Worm (Caenorhabditis elegans) whole organism, young adult: Measurements from ENCODE around the gene srab-20.

ENCODE experiments used
- F10E7.11 ChIP-seq: sonication (generic microtip); optimal IDR thresholded peaks from 2 replicates; lab custom pipeline; 2017; ENCODE audit warnings: mild to moderate bottlenecking, missing genetic modification characterization, moderate library complexity, missing compliant biosample characterization
- F39B2.1 ChIP-seq: fragments of 200-800 bp; sonication (Bioruptor generic); IDR thresholded peaks from 2 replicates; pipeline ENCODE4 v1.3.6; 2022; ENCODE audit warnings: missing genetic modification reagents, missing genetic modification characterization, missing compliant biosample characterization
- ZK185.1 ChIP-seq: sonication (generic microtip); optimal IDR thresholded peaks from 2 replicates; lab custom pipeline; 2016; ENCODE audit warnings: mild to moderate bottlenecking, missing genetic modification characterization, missing compliant biosample characterization; ENCODE audit not compliant: poor library complexity, severe bottlenecking
- ceh-79 ChIP-seq: sonication (generic microtip); optimal IDR thresholded peaks from 2 replicates; lab custom pipeline; 2017; ENCODE audit warnings: mild to moderate bottlenecking, missing genetic modification characterization, missing compliant biosample characterization
- hsf-1 ChIP-seq: fragments of 200-800 bp; sonication (Bioruptor generic); IDR thresholded peaks from 2 replicates; pipeline ENCODE4 v1.3.6; 2022; ENCODE audit warnings: missing genetic modification reagents, missing genetic modification characterization, missing compliant biosample characterization
- let-607 ChIP-seq, 2 experiments: fragments of 200-800 bp in 1 of 2; sonication (Bioruptor generic) in 1 of 2; sonication (generic microtip) in 1 of 2; optimal IDR thresholded peaks; 2 replicates each; lab custom pipeline; 2016 to 2018; ENCODE audit warnings: mild to moderate bottlenecking in 2 of 2, missing compliant biosample characterization in 2 of 2, missing genetic modification characterization in 2 of 2, moderate library complexity in 2 of 2, missing genotype in 1 of 2
- lin-35 ChIP-seq, 3 experiments: fragments of 150-350 bp in 2 of 3; sonication (generic microtip) in 1 of 3; optimal IDR thresholded peaks; 2 replicates each; lab custom pipeline; 2014 to 2018; ENCODE audit warnings: missing biosample characterization in 3 of 3, missing genetic modification characterization in 3 of 3, missing genetic modification reagents in 3 of 3
- mcd-1 ChIP-seq: fragments of 200-800 bp; sonication (Bioruptor generic); IDR thresholded peaks from 2 replicates; pipeline ENCODE4 v1.3.6; 2022; ENCODE audit warnings: missing genetic modification reagents, missing genetic modification characterization, missing compliant biosample characterization
- mel-28 ChIP-seq: sonication (generic microtip); optimal IDR thresholded peaks from 2 replicates; lab custom pipeline; 2016; ENCODE audit warnings: borderline replicate concordance, mild to moderate bottlenecking, missing genetic modification characterization, missing compliant biosample characterization
- nfyb-1 ChIP-seq: fragments of 200-800 bp; sonication (Bioruptor generic); IDR thresholded peaks from 2 replicates; pipeline ENCODE4 v1.3.6; 2022; ENCODE audit warnings: missing genetic modification reagents, missing genetic modification characterization, missing compliant biosample characterization
- nhr-120 ChIP-seq: fragments of 200-800 bp; sonication (Bioruptor generic); IDR thresholded peaks from 2 replicates; pipeline ENCODE4 v1.3.6; 2022; ENCODE audit warnings: missing genetic modification characterization, missing compliant biosample characterization
- ztf-28 ChIP-seq: fragments of 200-800 bp; sonication (Bioruptor generic); IDR thresholded peaks from 2 replicates; pipeline ENCODE4 v1.3.6; 2022; ENCODE audit warnings: missing genetic modification reagents, missing genetic modification characterization, missing compliant biosample characterization

DNA sequence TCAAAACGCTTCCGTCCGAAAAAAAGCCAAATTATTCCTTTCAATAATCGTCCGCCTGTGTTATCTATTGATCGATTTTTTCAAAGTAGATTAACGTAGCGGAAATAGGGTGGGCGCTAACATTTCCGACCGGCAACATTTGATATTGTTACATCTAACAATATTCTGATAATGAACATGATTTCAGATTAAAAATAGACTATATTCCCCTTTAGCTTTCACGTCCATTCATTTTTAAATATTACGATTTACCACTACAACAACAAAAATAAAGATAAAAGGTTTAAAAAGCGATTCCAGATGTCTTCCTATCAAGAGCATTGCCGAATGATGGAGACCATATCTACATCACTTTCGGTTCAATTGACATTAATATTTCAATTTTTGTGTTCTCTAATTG lies 2.7 kb upstream of the srab-20 start, which contains the start of gene srab-22:
- TF ChIP-seq F10E7.11 (tag; lab: Kevin White, UChicago) (no peak), nfyb-1 (GFP tag; lab: Robert Waterston, UW) (no peak), F39B2.1 (GFP tag; lab: Robert Waterston, UW) (no peak), mcd-1 (GFP tag; lab: Robert Waterston, UW) (no peak), lin-35 (GFP tag; optimal IDR thresholded peaks at IDR 0.05; lab: Kevin White, UChicago) (no peak), let-607 (tag; optimal IDR thresholded peaks at IDR 0.05; lab: Kevin White, UChicago) (no peak), ceh-79 (tag; lab: Kevin White, UChicago) (no peak), hsf-1 (GFP tag; lab: Robert Waterston, UW) (no peak), ztf-28 (GFP tag; lab: Robert Waterston, UW) (no peak), ZK185.1 (tag; lab: Kevin White, UChicago) (no peak), mel-28 (tag; lab: Kevin White, UChicago) (no peak), nhr-120 (no peak)
